Worm (Caenorhabditis elegans) whole organism, L4 larva: ENCODE results near the gene K09C4.1.

ENCODE experiments used
- ces-1 ChIP-seq: fragments of 150-350 bp; sonication (generic microtip); optimal IDR thresholded peaks from 4 replicates; lab custom pipeline; 2014; ENCODE audit warnings: missing biosample characterization, missing genetic modification reagents, missing genetic modification characterization
- nhr-11 ChIP-seq: fragments of 150-350 bp; optimal IDR thresholded peaks from 2 replicates; lab custom pipeline; 2014; ENCODE audit warnings: missing biosample characterization, missing genetic modification characterization
- spr-1 ChIP-seq: sonication (generic microtip); optimal IDR thresholded peaks from 2 replicates; lab custom pipeline; 2016; ENCODE audit warnings: mild to moderate bottlenecking, missing genetic modification characterization, missing compliant biosample characterization
- ztf-11 ChIP-seq: fragments of 150-350 bp; optimal IDR thresholded peaks from 2 replicates; lab custom pipeline; 2014; ENCODE audit warnings: missing biosample characterization, missing genetic modification characterization

DNA sequence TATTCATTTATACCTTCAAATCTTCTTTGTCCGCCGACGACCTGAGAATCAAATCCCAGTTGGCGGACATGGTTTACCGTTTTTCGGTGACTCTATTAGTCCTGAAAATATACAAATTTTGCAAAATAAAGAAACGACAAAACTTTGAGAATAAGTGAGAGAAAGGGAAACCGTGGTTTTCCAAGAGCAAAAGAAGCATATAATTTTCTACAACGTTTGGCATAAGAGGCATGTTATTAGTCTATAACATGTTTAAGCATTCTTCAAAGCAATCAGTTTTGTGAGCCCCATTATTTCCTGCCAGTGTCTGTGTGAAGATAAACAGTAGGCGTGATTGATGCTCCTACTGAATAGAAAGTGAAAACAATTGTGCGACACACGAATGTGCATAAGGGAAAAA is 18.6 kb upstream of the K09C4.1 start, which contains the start of gene K09C4.10:
- TF ChIP-seq spr-1 (no peak), ztf-11 (tag; lab: Kevin White, UChicago) (no peak), ces-1 (GFP tag; lab: Kevin White, UChicago) (no peak), nhr-11 (no peak)
